Worm (Caenorhabditis elegans): ENCODE data around the gene C05G5.5.

Gene C05G5.5

ce11 chrX:14753514-14754076 is 7.3 kb downstream of the C05G5.5 start, which contains the start of gene sucl-1 (continued):
- 0 out of 2 replicates have a peak, but pooled peaks have one; percentile 55 for TF ChIP-seq K11D2.4 (GFP tag; IDR thresholded peaks at IDR 0.05)
- TF ChIP-seq lin-26 (GFP tag; IDR thresholded peaks at IDR 0.05): peak; percentile 72
- TF ChIP-seq ekl-4 (GFP tag; IDR thresholded peaks at IDR 0.05): no peak
- no peak for TF ChIP-seq mxl-1 (tag; optimal IDR thresholded peaks at IDR 0.05)
- TF ChIP-seq attf-6 (GFP tag; IDR thresholded peaks at IDR 0.05): no peak
- peak; percentile 59 for TF ChIP-seq madf-10 (tag; optimal IDR thresholded peaks at IDR 0.05)
- TF ChIP-seq repo-1 (tag; optimal IDR thresholded peaks at IDR 0.05): peak; percentile 1
- TF ChIP-seq unc-130 (GFP tag; optimal IDR thresholded peaks at IDR 0.05): no peak
- peak; percentile 56 for TF ChIP-seq tbp1 (GFP tag; optimal IDR thresholded peaks at IDR 0.05)
- peak; percentile 93 to 94 for TF ChIP-seq let-607 (tag; optimal IDR thresholded peaks at IDR 0.05)
- 0 out of 2 replicates have a peak, but pooled peaks have one; percentile 35 for TF ChIP-seq lir-1 (GFP tag; conservative IDR thresholded peaks at IDR 0.05)
- TF ChIP-seq lag-1 (GFP tag; IDR thresholded peaks at IDR 0.05): no peak
- TF ChIP-seq zfh-2 (GFP tag; conservative IDR thresholded peaks at IDR 0.05): peak; percentile 97
- peak; percentile 77 for TF ChIP-seq F23B12.7 (tag; optimal IDR thresholded peaks at IDR 0.05; ENCODE audit: insufficient read depth)
- peak; percentile 52 for TF ChIP-seq die-1 (tag; optimal IDR thresholded peaks at IDR 0.05)
- peak; percentile 32 for TF ChIP-seq snpc-4 (GFP tag; optimal IDR thresholded peaks at IDR 0.05)
- TF ChIP-seq snpc-4 (tag; optimal IDR thresholded peaks at IDR 0.05): peak; percentile 68 to 75 (median 72)
- TF ChIP-seq tbx-9 (tag; optimal IDR thresholded peaks at IDR 0.05; ENCODE audit: borderline replicate concordance): no peak
- TF ChIP-seq ceh-27 (GFP tag; optimal IDR thresholded peaks at IDR 0.05): peak; percentile 90
- TF ChIP-seq nfya-2 (GFP tag; IDR thresholded peaks at IDR 0.05): no peak
- no peak for TF ChIP-seq lsl-1 (GFP tag; optimal IDR thresholded peaks at IDR 0.05)
- peak; percentile 55 for TF ChIP-seq nhr-90 (tag; optimal IDR thresholded peaks at IDR 0.05)
- no peak for TF ChIP-seq F49E8.2 (tag; optimal IDR thresholded peaks at IDR 0.05; ENCODE audit: insufficient read depth)
- TF ChIP-seq attf-5 (GFP tag; optimal IDR thresholded peaks at IDR 0.05): peak; percentile 89
- TF ChIP-seq rcor-1 (GFP tag; IDR thresholded peaks at IDR 0.05): peak; percentile 69
- TF ChIP-seq dox-1 (GFP tag; IDR thresholded peaks at IDR 0.05): peak; percentile 94
- TF ChIP-seq hmg-1.2 (GFP tag; IDR thresholded peaks at IDR 0.05): peak; percentile 81
- peak; percentile 86 for TF ChIP-seq lin-40 (tag; optimal IDR thresholded peaks at IDR 0.05)
- TF ChIP-seq madf-6 (GFP tag; IDR thresholded peaks at IDR 0.05): peak; percentile 27; the same call in 1 of the 2 replicates
- TF ChIP-seq rec-8 (tag; optimal IDR thresholded peaks at IDR 0.05): no peak
- no peak for TF ChIP-seq ztf-25 (GFP tag; IDR thresholded peaks at IDR 0.05)
- 0 out of 2 replicates have a peak, but pooled peaks have one; percentile 37 for TF ChIP-seq Y53G8AR.9 (GFP tag; conservative IDR thresholded peaks at IDR 0.05)
- peak; percentile 84 for TF ChIP-seq nfyb-1 (GFP tag; IDR thresholded peaks at IDR 0.05)
- peak; percentile 21 for TF ChIP-seq akir-1 (GFP tag; optimal IDR thresholded peaks at IDR 0.05)
- TF ChIP-seq egrh-3 (GFP tag; IDR thresholded peaks at IDR 0.05): peak; percentile 60; the same call in 1 of the 2 replicates
- no peak for TF ChIP-seq nfya-1 (tag; optimal IDR thresholded peaks at IDR 0.05; ENCODE audit: borderline replicate concordance, insufficient read depth)
- no peak for TF ChIP-seq unc-62 (GFP tag; optimal IDR thresholded peaks at IDR 0.05)
- TF ChIP-seq egl-44 (GFP tag; IDR thresholded peaks at IDR 0.05): 0 out of 2 replicates have a peak, but pooled peaks have one; percentile 66
- TF ChIP-seq B0336.3 (GFP tag; IDR thresholded peaks at IDR 0.05): peak; percentile 46; the same call in 1 of the 2 replicates
- peak; percentile 30 for TF ChIP-seq gei-17 (GFP tag; optimal IDR thresholded peaks at IDR 0.05)
- no peak for TF ChIP-seq zim-3 (tag; optimal IDR thresholded peaks at IDR 0.05)
